Worm (Caenorhabditis elegans) whole organism, midembryonic: ENCODE measurements around the gene T13G4.1.

Experiments
- T22C8.4 ChIP-seq: fragments of 200-800 bp; sonication (Bioruptor generic); IDR thresholded peaks from 2 replicates; pipeline ENCODE4 v1.3.6; 2022; ENCODE audit warnings: missing genetic modification characterization, missing compliant biosample characterization
- cog-1 ChIP-seq: sonication (generic microtip); optimal IDR thresholded peaks from 2 replicates; lab custom pipeline; 2016; ENCODE audit warnings: missing genetic modification characterization, missing compliant biosample characterization
- flt-1 ChIP-seq: fragments of 200-800 bp; sonication (Bioruptor generic); IDR thresholded peaks from 2 replicates; pipeline ENCODE4 v1.3.6; 2022; ENCODE audit warnings: missing genetic modification characterization, missing compliant biosample characterization
- ref-1 ChIP-seq: fragments of 200-800 bp; sonication (Bioruptor generic); conservative IDR thresholded peaks from 2 replicates; pipeline ENCODE4 v1.3.6; 2022; ENCODE audit warnings: missing genetic modification reagents, missing genetic modification characterization, missing compliant biosample characterization
- tab-1 ChIP-seq: fragments of 200-800 bp; sonication (Bioruptor generic); IDR thresholded peaks from 2 replicates; pipeline ENCODE4 v1.3.6; 2022; ENCODE audit warnings: missing genetic modification characterization, missing compliant biosample characterization
- ztf-23 ChIP-seq: fragments of 200-800 bp; sonication (Bioruptor generic); IDR thresholded peaks from 2 replicates; pipeline ENCODE4 v1.3.6; 2022; ENCODE audit warnings: missing genetic modification reagents, missing genetic modification characterization, missing compliant biosample characterization
- ztf-29 ChIP-seq: fragments of 200-800 bp; sonication (Bioruptor generic); IDR thresholded peaks from 2 replicates; pipeline ENCODE4 v1.3.6; 2022; ENCODE audit warnings: missing genetic modification reagents, missing genetic modification characterization, missing compliant biosample characterization

DNA sequence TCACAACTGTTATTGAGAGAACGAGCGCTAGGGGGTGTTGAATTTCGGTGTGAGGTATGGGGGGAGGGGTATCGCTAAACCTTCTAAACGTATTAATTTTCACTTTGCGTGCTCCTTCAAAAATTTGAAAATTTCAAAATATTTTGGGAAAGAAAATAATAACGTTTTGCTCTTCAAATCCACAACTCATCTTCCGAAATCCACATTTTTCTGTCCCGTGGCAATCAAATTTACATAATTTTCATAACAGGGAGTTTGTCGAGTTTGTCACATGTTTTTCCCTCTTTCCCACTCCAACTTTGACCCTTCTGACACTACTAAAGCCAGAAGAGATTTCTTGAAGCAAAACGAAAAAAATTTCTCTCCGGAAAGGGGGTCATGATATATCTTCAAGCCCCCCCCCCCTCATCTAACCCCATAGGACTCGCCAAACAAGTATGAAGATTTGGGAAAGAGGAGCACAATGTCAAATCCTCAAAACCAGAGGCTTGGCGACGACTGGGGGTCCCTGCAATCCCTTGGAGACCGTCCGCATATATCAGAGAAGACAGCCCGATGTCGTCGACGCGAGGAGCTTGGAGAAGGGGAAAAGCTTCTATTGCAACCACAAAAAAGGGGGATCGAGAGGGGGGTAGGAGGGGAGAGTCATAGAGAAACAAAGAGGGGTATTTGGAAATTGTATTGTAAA lies 11.5 kb upstream of the T13G4.1 start:
- TF ChIP-seq ztf-29 (GFP tag; lab: Robert Waterston, UW): no peak
- no peak for TF ChIP-seq cog-1 (tag; lab: Kevin White, UChicago)
- TF ChIP-seq tab-1: no peak
- TF ChIP-seq flt-1 (GFP tag; lab: Robert Waterston, UW): no peak
- no peak for TF ChIP-seq ref-1 (GFP tag; lab: Robert Waterston, UW)
- no peak for TF ChIP-seq T22C8.4 (GFP tag; lab: Robert Waterston, UW)
- TF ChIP-seq ztf-23 (GFP tag; lab: Robert Waterston, UW): no peak
